Worm (Caenorhabditis elegans) whole organism, young adult: ENCODE data around the gene C03B8.3.

ENCODE experiments used
- B0261.1 ChIP-seq: sonication (generic microtip); optimal IDR thresholded peaks from 2 replicates; lab custom pipeline; 2016; ENCODE audit warnings: mild to moderate bottlenecking, missing genetic modification characterization, moderate library complexity, missing compliant biosample characterization
- B0336.3 ChIP-seq: fragments of 200-800 bp; sonication (Bioruptor generic); IDR thresholded peaks from 2 replicates; pipeline ENCODE4 v1.3.6; 2022; ENCODE audit warnings: missing genetic modification characterization, missing compliant biosample characterization
- F10E7.11 ChIP-seq: sonication (generic microtip); optimal IDR thresholded peaks from 2 replicates; lab custom pipeline; 2017; ENCODE audit warnings: mild to moderate bottlenecking, missing genetic modification characterization, moderate library complexity, missing compliant biosample characterization
- F33H1.4 ChIP-seq: fragments of 200-800 bp; sonication (Bioruptor generic); IDR thresholded peaks from 2 replicates; pipeline ENCODE4 v1.3.6; 2022; ENCODE audit warnings: missing genetic modification reagents, missing genetic modification characterization, missing compliant biosample characterization
- F49E8.2 ChIP-seq: sonication (generic microtip); optimal IDR thresholded peaks from 3 replicates; lab custom pipeline; 2017; ENCODE audit warnings: missing genetic modification characterization, mild to moderate bottlenecking, missing compliant biosample characterization, antibody characterized with exemption, moderate library complexity; ENCODE audit not compliant: insufficient read depth
- F52B5.7 ChIP-seq: sonication (generic microtip); optimal IDR thresholded peaks from 2 replicates; lab custom pipeline; 2016; ENCODE audit warnings: mild to moderate bottlenecking, missing genetic modification characterization, missing compliant biosample characterization
- F57A8.1 ChIP-seq: fragments of 200-800 bp; sonication (Bioruptor generic); optimal IDR thresholded peaks from 2 replicates; lab custom pipeline; 2018; ENCODE audit warnings: mild to moderate bottlenecking, missing genetic modification characterization, moderate library complexity, missing compliant biosample characterization
- F57C9.4 ChIP-seq: sonication (generic microtip); optimal IDR thresholded peaks from 2 replicates; lab custom pipeline; 2017; ENCODE audit warnings: mild to moderate bottlenecking, missing genetic modification characterization, missing compliant biosample characterization
- ZK185.1 ChIP-seq: sonication (generic microtip); optimal IDR thresholded peaks from 2 replicates; lab custom pipeline; 2016; ENCODE audit warnings: mild to moderate bottlenecking, missing genetic modification characterization, missing compliant biosample characterization; ENCODE audit not compliant: poor library complexity, severe bottlenecking
- ama-1 ChIP-seq, 3 experiments: fragments of 150-350 bp in 1 of 3; sonication (generic microtip) in 2 of 3; optimal IDR thresholded peaks; 2 replicates each; lab custom pipeline; 2014 to 2018; ENCODE audit warnings: missing biosample characterization in 2 of 3, missing genetic modification characterization in 2 of 3, missing genetic modification reagents in 2 of 3
- athp-1 ChIP-seq: sonication (generic microtip); optimal IDR thresholded peaks from 2 replicates; lab custom pipeline; 2017; ENCODE audit warnings: mild to moderate bottlenecking, missing genetic modification characterization, missing compliant biosample characterization
- cebp-1 ChIP-seq, 2 experiments: fragments of 200-800 bp in 1 of 2; sonication (Bioruptor generic) in 1 of 2; sonication (generic microtip) in 1 of 2; IDR thresholded peaks in 1 of 2; optimal IDR thresholded peaks in 1 of 2; 2 replicates each; pipeline versions ENCODE4 v1.3.6 to Lab custom; 2017 to 2022; ENCODE audit warnings: missing compliant biosample characterization in 2 of 2, missing genetic modification characterization in 2 of 2, mild to moderate bottlenecking in 1 of 2, missing genetic modification reagents in 1 of 2, moderate library complexity in 1 of 2
- ceh-100 ChIP-seq: fragments of 200-800 bp; sonication (Bioruptor generic); IDR thresholded peaks from 2 replicates; pipeline ENCODE4 v1.3.6; 2022; ENCODE audit warnings: missing genetic modification reagents, missing genetic modification characterization, missing compliant biosample characterization
- ceh-40 ChIP-seq: fragments of 200-800 bp; sonication (Bioruptor generic); IDR thresholded peaks from 2 replicates; pipeline ENCODE4 v1.3.6; 2022; ENCODE audit warnings: missing genetic modification characterization, missing compliant biosample characterization
- ceh-58 ChIP-seq: fragments of 200-800 bp; sonication (Bioruptor generic); IDR thresholded peaks from 2 replicates; pipeline ENCODE4 v1.3.6; 2022; ENCODE audit warnings: missing genetic modification characterization, missing compliant biosample characterization
- ceh-79 ChIP-seq: sonication (generic microtip); optimal IDR thresholded peaks from 2 replicates; lab custom pipeline; 2017; ENCODE audit warnings: mild to moderate bottlenecking, missing genetic modification characterization, missing compliant biosample characterization
- ceh-91 ChIP-seq: fragments of 200-800 bp; sonication (Bioruptor generic); IDR thresholded peaks from 2 replicates; pipeline ENCODE4 v1.3.6; 2022; ENCODE audit warnings: missing genetic modification reagents, missing genetic modification characterization, missing compliant biosample characterization
- die-1 ChIP-seq: sonication (generic microtip); optimal IDR thresholded peaks from 2 replicates; lab custom pipeline; 2016; ENCODE audit warnings: missing genotype, mild to moderate bottlenecking, missing genetic modification characterization, missing compliant biosample characterization
- egl-18 ChIP-seq: fragments of 200-800 bp; sonication (Bioruptor generic); IDR thresholded peaks from 2 replicates; pipeline ENCODE4 v1.3.6; 2022; ENCODE audit warnings: missing genetic modification reagents, missing genetic modification characterization, missing compliant biosample characterization
- egl-44 ChIP-seq: fragments of 200-800 bp; sonication (Bioruptor generic); IDR thresholded peaks from 2 replicates; pipeline ENCODE4 v1.3.6; 2022; ENCODE audit warnings: missing genetic modification reagents, missing genetic modification characterization, missing compliant biosample characterization
- egrh-3 ChIP-seq: fragments of 200-800 bp; sonication (Bioruptor generic); IDR thresholded peaks from 2 replicates; pipeline ENCODE4 v1.3.6; 2022; ENCODE audit warnings: missing genetic modification reagents, missing genetic modification characterization, missing compliant biosample characterization
- ekl-4 ChIP-seq: fragments of 200-800 bp; sonication (Bioruptor generic); IDR thresholded peaks from 2 replicates; pipeline ENCODE4 v1.3.6; 2022; ENCODE audit warnings: missing genetic modification reagents, missing genetic modification characterization, missing compliant biosample characterization
- fkh-3 ChIP-seq: sonication (generic microtip); optimal IDR thresholded peaks from 2 replicates; lab custom pipeline; 2016; ENCODE audit warnings: mild to moderate bottlenecking, missing genetic modification characterization, missing compliant biosample characterization
- hmg-1.2 ChIP-seq: fragments of 200-800 bp; sonication (Bioruptor generic); IDR thresholded peaks from 2 replicates; pipeline ENCODE4 v1.3.6; 2022; ENCODE audit warnings: missing genetic modification reagents, missing genetic modification characterization, missing compliant biosample characterization
- hrde-1 ChIP-seq: sonication (generic microtip); optimal IDR thresholded peaks from 2 replicates; lab custom pipeline; 2016; ENCODE audit warnings: missing genetic modification characterization, mild to moderate bottlenecking, missing compliant biosample characterization, moderate library complexity, missing genotype, missing genetic modification reagents, borderline replicate concordance
- let-526 ChIP-seq: fragments of 200-800 bp; sonication (Bioruptor generic); IDR thresholded peaks from 2 replicates; pipeline ENCODE4 v1.3.6; 2022; ENCODE audit warnings: missing genetic modification reagents, missing genetic modification characterization, missing compliant biosample characterization
- lin-35 ChIP-seq, 3 experiments: fragments of 150-350 bp in 2 of 3; sonication (generic microtip) in 1 of 3; optimal IDR thresholded peaks; 2 replicates each; lab custom pipeline; 2014 to 2018; ENCODE audit warnings: missing biosample characterization in 3 of 3, missing genetic modification characterization in 3 of 3, missing genetic modification reagents in 3 of 3
- lsy-27 ChIP-seq: sonication (generic microtip); optimal IDR thresholded peaks from 2 replicates; lab custom pipeline; 2017; ENCODE audit warnings: missing genetic modification characterization, mild to moderate bottlenecking, missing compliant biosample characterization, antibody characterized with exemption, missing genotype, borderline replicate concordance; ENCODE audit not compliant: insufficient read depth
- madf-10 ChIP-seq: sonication (generic microtip); optimal IDR thresholded peaks from 2 replicates; lab custom pipeline; 2016; ENCODE audit warnings: mild to moderate bottlenecking, missing genetic modification characterization, missing compliant biosample characterization
- madf-3 ChIP-seq: fragments of 200-800 bp; sonication (Bioruptor generic); IDR thresholded peaks from 2 replicates; pipeline ENCODE4 v1.3.6; 2022; ENCODE audit warnings: missing genetic modification reagents, missing genetic modification characterization, missing compliant biosample characterization
- madf-8 ChIP-seq: fragments of 200-800 bp; sonication (Bioruptor generic); conservative IDR thresholded peaks from 2 replicates; pipeline ENCODE4 v1.3.6; 2022; ENCODE audit warnings: missing genetic modification reagents, missing genetic modification characterization, missing compliant biosample characterization
- mel-28 ChIP-seq: sonication (generic microtip); optimal IDR thresholded peaks from 2 replicates; lab custom pipeline; 2016; ENCODE audit warnings: borderline replicate concordance, mild to moderate bottlenecking, missing genetic modification characterization, missing compliant biosample characterization
- nhr-27 ChIP-seq: fragments of 200-800 bp; sonication (Bioruptor generic); optimal IDR thresholded peaks from 2 replicates; lab custom pipeline; 2018; ENCODE audit warnings: mild to moderate bottlenecking, missing genetic modification characterization, moderate library complexity, missing compliant biosample characterization
- nhr-80 ChIP-seq: sonication (generic microtip); optimal IDR thresholded peaks from 2 replicates; lab custom pipeline; 2016; ENCODE audit warnings: missing genetic modification characterization, missing compliant biosample characterization
- rec-8 ChIP-seq, 2 experiments: sonication (generic microtip); optimal IDR thresholded peaks; 2 replicates each; lab custom pipeline; 2016; ENCODE audit warnings: mild to moderate bottlenecking in 2 of 2, missing genetic modification characterization in 2 of 2, missing genetic modification reagents in 2 of 2, missing genotype in 2 of 2, missing biosample characterization in 1 of 2, missing compliant biosample characterization in 1 of 2, moderate library complexity in 1 of 2
- rpc-1 ChIP-seq, 2 experiments: fragments of 150-350 bp in 1 of 2; sonication (generic microtip) in 1 of 2; optimal IDR thresholded peaks; 2 replicates each; lab custom pipeline; 2014 to 2018; ENCODE audit warnings: missing biosample characterization in 1 of 2, missing genetic modification characterization in 1 of 2, missing genetic modification reagents in 1 of 2, missing genotype in 1 of 2
- sdz-38 ChIP-seq: sonication (generic microtip); optimal IDR thresholded peaks from 2 replicates; lab custom pipeline; 2016; ENCODE audit warnings: missing genotype, missing genetic modification characterization, missing compliant biosample characterization
- snpc-1.1 ChIP-seq: sonication (generic microtip); optimal IDR thresholded peaks from 2 replicates; lab custom pipeline; 2017; ENCODE audit warnings: missing genetic modification characterization, mild to moderate bottlenecking, missing compliant biosample characterization, antibody characterized with exemption, moderate library complexity, missing genotype, missing genetic modification reagents; ENCODE audit not compliant: insufficient read depth
- tbp1 ChIP-seq: fragments of 200-800 bp; sonication (Bioruptor generic); optimal IDR thresholded peaks from 2 replicates; lab custom pipeline; 2018; ENCODE audit warnings: mild to moderate bottlenecking, missing genetic modification characterization, missing compliant biosample characterization
- tlf-1 ChIP-seq: fragments of 200-800 bp; sonication (Bioruptor generic); optimal IDR thresholded peaks from 2 replicates; lab custom pipeline; 2018; ENCODE audit warnings: mild to moderate bottlenecking, missing genetic modification characterization, missing compliant biosample characterization
- unc-130 ChIP-seq: sonication (generic microtip); optimal IDR thresholded peaks from 2 replicates; lab custom pipeline; 2016; ENCODE audit warnings: missing genetic modification reagents, missing genetic modification characterization, missing compliant biosample characterization
- ztf-18 ChIP-seq: sonication (generic microtip); optimal IDR thresholded peaks from 2 replicates; lab custom pipeline; 2016; ENCODE audit warnings: missing genotype, mild to moderate bottlenecking, missing genetic modification characterization, missing compliant biosample characterization
- ztf-26 ChIP-seq: sonication (generic microtip); optimal IDR thresholded peaks from 2 replicates; lab custom pipeline; 2017; ENCODE audit warnings: missing genetic modification characterization, missing compliant biosample characterization
- ztf-28 ChIP-seq: fragments of 200-800 bp; sonication (Bioruptor generic); IDR thresholded peaks from 2 replicates; pipeline ENCODE4 v1.3.6; 2022; ENCODE audit warnings: missing genetic modification reagents, missing genetic modification characterization, missing compliant biosample characterization

Gene C03B8.3

DNA sequence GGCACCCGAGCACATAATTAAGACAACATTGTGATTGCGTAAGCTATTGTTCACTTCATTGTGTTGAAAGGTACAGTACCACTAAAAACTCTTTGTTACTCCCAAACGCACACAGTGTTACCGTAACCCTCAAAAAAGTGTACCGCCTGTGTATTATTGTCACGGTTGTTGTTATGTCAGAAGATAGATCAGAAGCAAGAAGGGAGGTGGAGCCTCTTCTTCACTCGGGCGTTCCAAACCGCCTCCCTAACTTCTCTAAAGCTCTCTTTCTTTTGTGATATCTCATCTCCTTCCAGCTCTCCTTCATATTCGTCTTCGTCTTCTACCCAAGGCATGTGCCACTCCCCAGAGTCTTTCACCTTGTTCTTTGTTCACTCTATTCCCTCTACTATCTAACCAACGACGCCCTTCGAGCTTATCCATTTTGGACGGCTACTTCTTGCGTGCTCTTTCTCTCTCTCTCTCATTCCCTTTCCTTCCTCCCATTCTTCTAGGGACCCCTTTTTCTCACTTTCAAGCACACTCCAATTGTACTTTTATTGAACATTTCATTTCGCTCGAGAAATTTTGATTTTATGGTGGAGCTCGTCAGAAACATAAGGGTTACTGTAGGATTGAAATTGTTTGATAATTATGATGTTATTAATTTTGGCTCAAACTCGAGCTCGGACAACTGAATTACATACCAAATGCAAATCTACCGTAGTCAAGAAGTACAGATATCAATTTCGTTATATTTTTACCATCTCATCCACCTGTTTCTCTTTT is 13.6 kb downstream of the C03B8.3 start (continued):
- no peak for TF ChIP-seq tlf-1 (GFP tag; lab: Kevin White, UChicago)
- no peak for TF ChIP-seq hrde-1
- no peak for TF ChIP-seq F49E8.2
- no peak for TF ChIP-seq B0336.3
- TF ChIP-seq lsy-27 = no peak
- TF ChIP-seq snpc-1.1 = no peak
- no peak for TF ChIP-seq athp-1 (tag; lab: Kevin White, UChicago)
- no peak for TF ChIP-seq fkh-3 (tag; lab: Kevin White, UChicago)
- no peak for TF ChIP-seq F33H1.4
- TF ChIP-seq unc-130 = no peak
- TF ChIP-seq B0261.1 = no peak
- no peak for TF ChIP-seq rec-8 (tag; optimal IDR thresholded peaks at IDR 0.05; lab: Kevin White, UChicago)
- no peak for TF ChIP-seq egl-44 (GFP tag; lab: Robert Waterston, UW)
- 0 out of 2 replicates have a peak, but pooled peaks have one; percentile 45 for TF ChIP-seq ekl-4
- peak; percentile 5; the same call in 1 of the 2 replicates for TF ChIP-seq hmg-1.2 (GFP tag; lab: Robert Waterston, UW)
- TF ChIP-seq lin-35 (GFP tag; optimal IDR thresholded peaks at IDR 0.05; lab: Kevin White, UChicago) = peak in 1 of 3 experiments; percentile 37
- TF ChIP-seq ceh-79 (tag; lab: Kevin White, UChicago) = no peak
- TF ChIP-seq die-1 (tag; lab: Kevin White, UChicago) = no peak
- no peak for TF ChIP-seq nhr-80
- TF ChIP-seq ceh-91 = no peak
- TF ChIP-seq ceh-100 (GFP tag; lab: Robert Waterston, UW) = no peak
- TF ChIP-seq F57C9.4 = no peak
- TF ChIP-seq madf-10 (tag; lab: Kevin White, UChicago) = no peak
- no peak for TF ChIP-seq madf-8 (GFP tag; lab: Robert Waterston, UW)
- no peak for TF ChIP-seq ZK185.1
- no peak for TF ChIP-seq mel-28 (tag; lab: Kevin White, UChicago)
- no peak for TF ChIP-seq ama-1 (optimal IDR thresholded peaks at IDR 0.05; lab: Kevin White, UChicago)
- peak in 1 of 2 experiments; percentile 33 for TF ChIP-seq ama-1 (GFP tag; optimal IDR thresholded peaks at IDR 0.05; lab: Kevin White, UChicago)
- TF ChIP-seq F10E7.11 (tag; lab: Kevin White, UChicago) = no peak
- no peak for TF ChIP-seq ztf-18 (tag; lab: Kevin White, UChicago)

DNA sequence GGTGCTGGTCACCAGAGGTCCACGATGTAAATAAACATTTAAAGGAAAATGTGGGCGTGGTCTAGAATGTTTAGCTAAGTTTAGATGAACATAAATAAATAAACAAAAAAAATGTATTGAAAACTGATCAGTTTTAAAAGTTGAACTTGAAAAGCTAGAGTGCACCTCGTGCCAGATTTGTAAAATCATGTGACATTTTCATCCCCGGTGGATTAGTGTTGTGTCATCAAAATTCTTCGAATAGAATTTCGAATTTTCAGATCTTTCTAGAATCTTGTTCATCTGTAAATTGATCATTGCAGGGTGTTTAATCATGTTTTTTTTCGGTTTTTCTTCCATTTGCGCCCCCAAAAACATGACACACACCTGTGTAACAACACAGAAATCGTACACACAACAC is 14.4 kb downstream of the C03B8.3 start:
- TF ChIP-seq madf-3 (GFP tag; lab: Robert Waterston, UW) (no peak), rpc-1 (optimal IDR thresholded peaks at IDR 0.05; lab: Kevin White, UChicago) (no peak), rpc-1 (tag; optimal IDR thresholded peaks at IDR 0.05; lab: Kevin White, UChicago) (no peak), B0336.3 (no peak), tbp1 (GFP tag; lab: Kevin White, UChicago) (no peak), egl-18 (GFP tag; lab: Robert Waterston, UW) (no peak), hmg-1.2 (GFP tag; lab: Robert Waterston, UW) (no peak), ztf-26 (tag; lab: Kevin White, UChicago) (no peak), F52B5.7 (tag; lab: Kevin White, UChicago) (no peak), ZK185.1 (no peak), cebp-1 (GFP tag; IDR thresholded peaks at IDR 0.05; lab: Robert Waterston, UW) (no peak), cebp-1 (tag; optimal IDR thresholded peaks at IDR 0.05; lab: Kevin White, UChicago) (no peak), ceh-40 (GFP tag; lab: Robert Waterston, UW) (no peak), F57A8.1 (no peak), ztf-28 (GFP tag; lab: Robert Waterston, UW) (no peak), egrh-3 (GFP tag; lab: Robert Waterston, UW) (no peak), ceh-58 (GFP tag; lab: Robert Waterston, UW) (no peak), let-526 (GFP tag; lab: Robert Waterston, UW) (no peak), sdz-38 (no peak), nhr-27 (tag; lab: Kevin White, UChicago) (no peak), hrde-1 (no peak)
- TF ChIP-seq, all 124 proteins: peak for 0
